Worm (Caenorhabditis elegans) whole organism, early embryonic: ENCODE results near the gene srg-24.

Source experiments
- B0310.2 ChIP-seq: sonication (generic microtip); optimal IDR thresholded peaks from 2 replicates; lab custom pipeline; 2016; ENCODE audit warnings: mild to moderate bottlenecking, missing genetic modification characterization, missing compliant biosample characterization
- ama-1 ChIP-seq: fragments of 150-350 bp; optimal IDR thresholded peaks from 2 replicates; lab custom pipeline; 2014
- ceh-13 ChIP-seq: fragments of 200-800 bp; sonication (Bioruptor generic); optimal IDR thresholded peaks from 2 replicates; lab custom pipeline; 2018; ENCODE audit warnings: mild to moderate bottlenecking, missing genetic modification characterization, missing compliant biosample characterization
- ceh-36 ChIP-seq: sonication (generic microtip); optimal IDR thresholded peaks from 2 replicates; lab custom pipeline; 2016; ENCODE audit warnings: missing genetic modification characterization, inconsistent platforms, missing compliant biosample characterization
- ets-7 ChIP-seq: sonication (generic microtip); optimal IDR thresholded peaks from 2 replicates; lab custom pipeline; 2016; ENCODE audit warnings: missing genotype, missing genetic modification characterization, missing compliant biosample characterization
- flt-1 ChIP-seq: fragments of 200-800 bp; sonication (Bioruptor generic); IDR thresholded peaks from 2 replicates; pipeline ENCODE4 v1.3.6; 2022; ENCODE audit warnings: missing genetic modification characterization, missing compliant biosample characterization
- pes-1 ChIP-seq: fragments of 200-800 bp; sonication (Bioruptor generic); IDR thresholded peaks from 2 replicates; pipeline ENCODE4 v1.3.6; 2022; ENCODE audit warnings: missing genetic modification reagents, missing genetic modification characterization, missing compliant biosample characterization
- tra-4 ChIP-seq: sonication (generic microtip); optimal IDR thresholded peaks from 2 replicates; lab custom pipeline; 2017; ENCODE audit warnings: missing genetic modification characterization, missing compliant biosample characterization

DNA sequence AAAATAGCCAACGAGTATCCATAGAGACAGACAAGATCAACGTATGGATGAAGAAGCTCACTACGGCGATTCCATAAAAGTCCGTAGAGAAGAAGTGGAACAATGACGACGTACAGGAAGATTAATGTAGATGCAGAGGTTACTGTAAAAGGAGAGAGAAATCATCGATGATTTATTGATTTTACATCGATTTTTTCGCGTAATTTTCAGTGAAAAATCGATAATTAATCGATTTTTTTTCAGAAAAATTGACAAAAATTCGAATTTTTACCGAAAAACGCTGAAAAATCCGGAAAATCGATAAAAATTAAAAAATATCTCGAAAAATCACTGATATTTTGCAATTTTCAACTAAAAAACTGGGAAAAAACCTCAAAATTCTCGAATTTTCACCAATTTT is 34.0 kb downstream of the srg-24 start:
- TF ChIP-seq ceh-13 (GFP tag; lab: Kevin White, UChicago) (no peak), tra-4 (tag; lab: Kevin White, UChicago) (no peak), pes-1 (GFP tag; lab: Robert Waterston, UW) (no peak), ama-1 (lab: Kevin White, UChicago) (no peak), B0310.2 (tag; lab: Kevin White, UChicago) (no peak), ets-7 (no peak), ceh-36 (no peak), flt-1 (GFP tag; lab: Robert Waterston, UW) (no peak)
